Worm (Caenorhabditis elegans): ENCODE data around the gene F29B9.7.

The F29B9.7 gene

DNA sequence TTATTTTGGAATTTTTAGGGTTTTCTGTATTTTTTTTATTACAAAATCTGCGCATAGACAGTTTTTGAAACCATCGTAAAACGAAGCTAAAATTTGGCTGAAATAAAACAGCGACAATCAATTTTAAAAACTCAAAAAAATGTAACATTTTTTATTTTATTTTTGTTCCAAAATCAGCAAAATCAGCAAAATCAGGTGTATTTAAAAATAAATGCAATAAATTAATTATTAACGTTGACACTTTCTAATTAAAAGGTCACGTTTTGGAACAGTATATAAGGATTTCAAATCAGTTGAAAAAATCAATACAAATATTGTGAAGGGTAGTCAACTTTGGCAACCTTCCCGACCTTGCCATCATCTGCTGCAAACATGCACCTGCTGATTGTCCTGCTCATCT, 16.2 kb upstream of the F29B9.7 start, which contains the start of gene R105.1:
Gene R105.1 (plus strand): TSS at position 301 of the 400 bp plus-strand sequence.
- TF ChIP-seq sea-1 (GFP tag; conservative IDR thresholded peaks at IDR 0.05) (no peak), F13C5.2 (tag; optimal IDR thresholded peaks at IDR 0.05) (no peak), hmbx-1 (tag; optimal IDR thresholded peaks at IDR 0.05) (no peak), tbx-37 (GFP tag; conservative IDR thresholded peaks at IDR 0.05) (no peak), pes-1 (GFP tag; IDR thresholded peaks at IDR 0.05) (no peak), B0310.2 (tag; optimal IDR thresholded peaks at IDR 0.05) (no peak), hnd-1 (tag; optimal IDR thresholded peaks at IDR 0.05) (no peak), ceh-13 (GFP tag; optimal IDR thresholded peaks at IDR 0.05) (no peak), tra-4 (tag; optimal IDR thresholded peaks at IDR 0.05) (no peak), ets-7 (tag; optimal IDR thresholded peaks at IDR 0.05) (no peak), aly-1 (tag; optimal IDR thresholded peaks at IDR 0.05) (no peak), ama-1 (optimal IDR thresholded peaks at IDR 0.05) (no peak), hmg-4 (GFP tag; optimal IDR thresholded peaks at IDR 0.05) (no peak)

DNA sequence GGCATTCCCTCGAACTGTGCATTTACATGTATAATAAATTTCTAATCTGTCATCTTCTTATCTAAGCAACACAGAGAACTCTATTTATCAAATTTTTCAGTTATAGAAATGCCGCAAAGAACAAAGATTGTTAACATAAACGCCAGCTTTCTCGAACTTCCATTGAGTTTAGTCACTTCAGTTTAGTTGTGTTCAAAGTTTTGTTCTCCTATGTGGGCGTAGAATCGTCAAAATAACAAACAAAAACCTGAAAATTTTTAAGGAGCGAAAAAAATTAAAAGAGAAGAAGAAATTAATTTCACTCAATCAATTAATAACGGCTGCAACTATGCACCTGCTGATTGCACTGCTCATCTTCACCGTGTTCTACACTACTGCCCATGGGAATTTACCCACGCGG, 13.6 kb upstream of the F29B9.7 start, which contains the start of gene R105.5:
Gene R105.5 (plus strand): TSS at position 301 of the 400 bp plus-strand sequence.
- TF ChIP-seq ceh-13 (GFP tag; optimal IDR thresholded peaks at IDR 0.05), result no peak

DNA sequence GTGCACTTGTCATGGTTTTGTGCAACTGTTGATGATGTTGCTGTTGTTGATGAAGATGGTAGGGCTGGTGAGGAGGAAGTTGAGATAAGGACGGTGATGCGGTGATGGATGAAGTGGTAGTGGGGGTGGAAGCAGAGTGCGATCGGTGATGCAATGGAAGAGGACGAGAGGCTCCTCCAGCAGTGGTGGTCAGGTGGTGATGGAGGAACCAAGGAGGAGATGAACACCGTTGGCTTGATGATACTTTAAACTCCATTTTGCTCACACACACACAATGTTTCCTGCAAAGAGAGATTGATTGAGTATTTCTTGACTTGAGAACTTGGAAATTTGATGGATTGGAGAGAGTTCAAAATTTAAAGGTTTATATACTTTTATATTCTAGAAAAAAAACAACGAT, 11.7 kb upstream of the F29B9.7 start, which contains the start of gene F19C7.8:
Gene F19C7.8 (minus strand): TSS at position 256 of the 400 bp plus-strand sequence.
- no peak for TF ChIP-seq hnd-1 (tag; optimal IDR thresholded peaks at IDR 0.05)
- no peak for TF ChIP-seq hmbx-1 (tag; optimal IDR thresholded peaks at IDR 0.05)
- no peak for TF ChIP-seq scrt-1 (GFP tag; IDR thresholded peaks at IDR 0.05)

DNA sequence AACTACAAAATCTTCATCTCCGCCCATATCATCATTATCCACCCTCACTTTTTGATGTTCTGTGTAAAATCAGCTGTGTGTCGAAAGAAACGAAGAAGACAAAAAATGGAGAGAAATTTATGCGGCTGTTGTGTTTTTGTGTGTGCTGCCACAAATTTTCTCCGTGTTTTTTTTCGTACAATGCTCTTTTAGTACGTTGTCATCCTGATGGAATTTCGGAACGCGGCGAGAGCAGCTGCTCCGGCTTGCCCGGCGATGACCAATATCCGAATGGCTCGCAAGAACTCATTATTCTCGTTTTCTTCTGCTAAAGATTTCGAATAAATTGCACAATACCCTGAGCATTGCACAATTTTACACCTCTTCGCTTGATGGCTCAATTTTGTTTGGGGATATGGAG, 10.2 kb upstream of the F29B9.7 start:
- TF ChIP-seq hnd-1 (tag; optimal IDR thresholded peaks at IDR 0.05) (no peak), aly-1 (tag; optimal IDR thresholded peaks at IDR 0.05) (no peak), ceh-13 (GFP tag; optimal IDR thresholded peaks at IDR 0.05) (no peak), ama-1 (optimal IDR thresholded peaks at IDR 0.05) (no peak), tra-4 (tag; optimal IDR thresholded peaks at IDR 0.05) (no peak), scrt-1 (GFP tag; IDR thresholded peaks at IDR 0.05) (no peak), tbx-11 (GFP tag; IDR thresholded peaks at IDR 0.05) (no peak), ets-7 (tag; optimal IDR thresholded peaks at IDR 0.05) (no peak), tbx-37 (GFP tag; conservative IDR thresholded peaks at IDR 0.05) (no peak), B0310.2 (tag; optimal IDR thresholded peaks at IDR 0.05) (no peak), flt-1 (GFP tag; IDR thresholded peaks at IDR 0.05) (no peak), hmbx-1 (tag; optimal IDR thresholded peaks at IDR 0.05) (no peak), sea-1 (GFP tag; conservative IDR thresholded peaks at IDR 0.05) (no peak), pes-1 (GFP tag; IDR thresholded peaks at IDR 0.05) (no peak)

DNA sequence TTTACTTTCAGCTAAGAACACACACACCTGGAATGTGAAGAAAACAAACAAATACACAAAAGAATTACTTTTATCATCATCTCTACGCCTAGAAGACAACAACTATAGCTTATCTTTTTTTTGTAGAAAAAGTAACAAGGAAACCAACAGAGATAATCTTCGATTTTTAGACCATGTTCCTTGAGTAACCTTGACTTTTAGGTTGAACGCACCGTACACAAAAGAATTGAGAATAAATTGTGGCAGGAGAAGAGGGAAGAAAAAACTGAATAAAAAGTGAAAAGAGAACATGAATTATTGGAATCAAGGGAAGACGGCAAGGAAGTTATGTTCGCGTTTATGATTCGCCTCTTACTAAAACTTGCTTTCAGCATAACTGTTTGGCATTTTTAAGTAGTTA, 8.6 kb upstream of the F29B9.7 start:
- TF ChIP-seq tra-4 (tag; optimal IDR thresholded peaks at IDR 0.05) (no peak), tbx-11 (GFP tag; IDR thresholded peaks at IDR 0.05) (no peak)

ce11 chrIV:4643577-4643976, 6.0 kb upstream of the F29B9.7 start:
- TF ChIP-seq ama-1 (optimal IDR thresholded peaks at IDR 0.05) (no peak), flt-1 (GFP tag; IDR thresholded peaks at IDR 0.05) (0 out of 2 replicates have a peak, but pooled peaks have one; percentile 21)

- TF ChIP-seq F13C5.2 (tag; optimal IDR thresholded peaks at IDR 0.05) (no peak), hmbx-1 (tag; optimal IDR thresholded peaks at IDR 0.05) (no peak), sea-1 (GFP tag; conservative IDR thresholded peaks at IDR 0.05) (no peak), hnd-1 (tag; optimal IDR thresholded peaks at IDR 0.05) (no peak), ets-7 (tag; optimal IDR thresholded peaks at IDR 0.05) (no peak), tra-4 (tag; optimal IDR thresholded peaks at IDR 0.05) (no peak), ceh-13 (GFP tag; optimal IDR thresholded peaks at IDR 0.05) (no peak), scrt-1 (GFP tag; IDR thresholded peaks at IDR 0.05) (no peak), tbx-11 (GFP tag; IDR thresholded peaks at IDR 0.05) (no peak), aly-1 (tag; optimal IDR thresholded peaks at IDR 0.05) (no peak), tbx-37 (GFP tag; conservative IDR thresholded peaks at IDR 0.05) (no peak), pes-1 (GFP tag; IDR thresholded peaks at IDR 0.05) (no peak), hmg-4 (GFP tag; optimal IDR thresholded peaks at IDR 0.05) (no peak)
Measured at ce11 chrIV:4645243-4645642, 4.3 kb upstream of the F29B9.7 start.

DNA sequence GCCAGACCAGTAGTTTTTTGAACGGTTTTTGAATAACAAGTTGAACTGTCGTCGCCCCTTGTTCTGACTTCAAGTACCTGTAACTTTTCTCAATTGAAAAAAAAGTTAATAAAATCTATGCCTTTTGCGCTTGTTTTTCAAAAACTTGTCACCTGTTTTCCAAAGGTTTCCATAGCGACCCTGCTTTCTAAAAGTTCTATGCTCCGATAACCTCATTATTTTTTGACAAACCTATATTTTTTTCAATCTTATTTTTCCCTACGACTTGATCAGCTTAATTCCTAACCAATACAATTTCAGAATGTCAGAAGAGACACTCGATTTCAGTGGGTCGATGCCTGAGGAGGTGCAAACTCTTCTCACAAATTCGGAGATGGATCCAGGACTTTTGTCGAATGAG, 2.2 kb upstream of the F29B9.7 start, which contains the start of gene F29B9.8:
Gene F29B9.8 (plus strand): TSS at position 301 of the 400 bp plus-strand sequence.
- no peak for TF ChIP-seq flt-1 (GFP tag; IDR thresholded peaks at IDR 0.05)
- no peak for TF ChIP-seq hmbx-1 (tag; optimal IDR thresholded peaks at IDR 0.05)
- TF ChIP-seq sea-1 (GFP tag; conservative IDR thresholded peaks at IDR 0.05), result no peak
- no peak for TF ChIP-seq B0310.2 (tag; optimal IDR thresholded peaks at IDR 0.05)
- TF ChIP-seq ama-1 (optimal IDR thresholded peaks at IDR 0.05), result no peak
- no peak for TF ChIP-seq tbx-37 (GFP tag; conservative IDR thresholded peaks at IDR 0.05)
- TF ChIP-seq hmg-4 (GFP tag; optimal IDR thresholded peaks at IDR 0.05), result no peak
- TF ChIP-seq pes-1 (GFP tag; IDR thresholded peaks at IDR 0.05), result no peak
- TF ChIP-seq tra-4 (tag; optimal IDR thresholded peaks at IDR 0.05), result no peak
- TF ChIP-seq scrt-1 (GFP tag; IDR thresholded peaks at IDR 0.05), result no peak
- TF ChIP-seq tbx-11 (GFP tag; IDR thresholded peaks at IDR 0.05), result no peak

ce11 chrIV:4650624-4651094, 1.1 kb downstream of the F29B9.7 start, which contains the start of gene ubc-9:
TSS of gene ubc-9 (plus strand) at chrIV:4651044.
- TF ChIP-seq sea-1 (GFP tag; conservative IDR thresholded peaks at IDR 0.05), result 0 out of 2 replicates have a peak, but pooled peaks have one; percentile 58
- TF ChIP-seq F13C5.2 (tag; optimal IDR thresholded peaks at IDR 0.05), result peak; percentile 53
- no peak for TF ChIP-seq tbx-11 (GFP tag; IDR thresholded peaks at IDR 0.05)
- TF ChIP-seq pes-1 (GFP tag; IDR thresholded peaks at IDR 0.05), result peak; percentile 65; the same call in 1 of the 2 replicates
- peak; percentile 6 for TF ChIP-seq ceh-36 (tag; optimal IDR thresholded peaks at IDR 0.05)

Data from whole organism, early embryonic.